Fruit fly (Drosophila melanogaster) whole organism, embryonic: Measurements from ENCODE around the gene Nin.

Experiments
- Aef1 ChIP-seq: fragments of 200-800 bp; sonication (Bioruptor generic); IDR thresholded peaks from 3 replicates; pipeline ENCODE4 v1.3.6; 2022; ENCODE audit warnings: missing biosample characterization, missing genetic modification characterization
- Bdp1 ChIP-seq: fragments of 200-800 bp; sonication (Bioruptor generic); optimal IDR thresholded peaks from 3 replicates; lab custom pipeline; 2016; ENCODE audit warnings: missing biosample characterization, missing genetic modification characterization
- CG1024 ChIP-seq: fragments of 200-800 bp; sonication (Bioruptor generic); IDR thresholded peaks from 2 replicates; pipeline ENCODE4 v1.3.6; 2022; ENCODE audit warnings: missing biosample characterization, missing genetic modification characterization
- CG10366 ChIP-seq: fragments of 200-800 bp; sonication (Bioruptor generic); IDR thresholded peaks from 2 replicates; pipeline ENCODE4 v1.3.6; 2022; ENCODE audit warnings: missing biosample characterization, missing genetic modification characterization
- CG11695 ChIP-seq: fragments of 200-800 bp; sonication (Bioruptor generic); IDR thresholded peaks from 3 replicates; pipeline ENCODE4 v1.3.6; 2022; ENCODE audit warnings: missing biosample characterization, missing genetic modification characterization
- CG13123 ChIP-seq: fragments of 200-800 bp; sonication (Bioruptor generic); optimal IDR thresholded peaks from 2 replicates; lab custom pipeline; 2016; ENCODE audit warnings: missing biosample characterization, missing genetic modification characterization
- CG13296 ChIP-seq: fragments of 200-800 bp; sonication (Bioruptor generic); optimal IDR thresholded peaks from 3 replicates; lab custom pipeline; 2018; ENCODE audit warnings: missing biosample characterization, mild to moderate bottlenecking, missing genetic modification characterization
- CG14667 ChIP-seq: fragments of 200-800 bp; sonication (Bioruptor generic); IDR thresholded peaks from 2 replicates; pipeline ENCODE4 v1.3.6; 2022; ENCODE audit warnings: missing biosample characterization, missing genetic modification characterization
- CG16779 ChIP-seq: fragments of 200-800 bp; sonication (Bioruptor generic); IDR thresholded peaks from 2 replicates; pipeline ENCODE4 v1.3.6; 2022; ENCODE audit warnings: missing biosample characterization, missing genetic modification characterization
- CG16815 ChIP-seq: fragments of 200-800 bp; sonication (Bioruptor generic); optimal IDR thresholded peaks from 3 replicates; lab custom pipeline; 2017; ENCODE audit warnings: missing biosample characterization, mild to moderate bottlenecking, missing genetic modification characterization
- CG16863 ChIP-seq: fragments of 200-800 bp; sonication (Bioruptor generic); optimal IDR thresholded peaks from 3 replicates; lab custom pipeline; 2016; ENCODE audit warnings: missing biosample characterization, missing genetic modification characterization
- CG17361 ChIP-seq: fragments of 200-800 bp; sonication (Bioruptor generic); IDR thresholded peaks from 3 replicates; pipeline ENCODE4 v1.3.6; 2022; ENCODE audit warnings: missing biosample characterization, missing genetic modification characterization
- CG18764 ChIP-seq: fragments of 200-800 bp; sonication (Bioruptor generic); optimal IDR thresholded peaks from 3 replicates; lab custom pipeline; 2016; ENCODE audit warnings: missing biosample characterization, missing genetic modification characterization
- CG2129 ChIP-seq: fragments of 200-800 bp; sonication (Bioruptor generic); IDR thresholded peaks from 2 replicates; pipeline ENCODE4 v1.3.6; 2022; ENCODE audit warnings: missing biosample characterization, missing genetic modification characterization; ENCODE audit not compliant: partially characterized antibody
- CG2712 ChIP-seq: fragments of 200-800 bp; optimal IDR thresholded peaks from 3 replicates; lab custom pipeline; 2019; ENCODE audit warnings: missing biosample characterization, mild to moderate bottlenecking, missing genetic modification characterization, moderate library complexity
- CG3407 ChIP-seq: fragments of 200-800 bp; sonication (Bioruptor generic); optimal IDR thresholded peaks from 2 replicates; lab custom pipeline; 2018; ENCODE audit warnings: missing biosample characterization, mild to moderate bottlenecking, missing genetic modification characterization
- CG3847 ChIP-seq: fragments of 200-800 bp; sonication (Bioruptor generic); IDR thresholded peaks from 2 replicates; pipeline ENCODE4 v1.3.6; 2022; ENCODE audit warnings: missing biosample characterization, missing genetic modification characterization
- CG4404 ChIP-seq: fragments of 200-800 bp; sonication (Bioruptor generic); IDR thresholded peaks from 2 replicates; pipeline ENCODE4 v1.3.6; 2022; ENCODE audit warnings: missing biosample characterization, missing genetic modification characterization
- CG5180 ChIP-seq: fragments of 200-800 bp; sonication (Bioruptor generic); optimal IDR thresholded peaks from 3 replicates; lab custom pipeline; 2017; ENCODE audit warnings: missing biosample characterization, missing genetic modification characterization, mild to moderate bottlenecking, moderate library complexity, missing genetic modification reagents
- CG6791 ChIP-seq: fragments of 200-800 bp; sonication (Bioruptor generic); IDR thresholded peaks from 3 replicates; pipeline ENCODE4 v1.3.6; 2022; ENCODE audit warnings: missing biosample characterization, missing genetic modification characterization; ENCODE audit not compliant: partially characterized antibody
- CG8290 ChIP-seq, 3 experiments: fragments of 200-800 bp; sonication (Bioruptor generic); optimal IDR thresholded peaks; 2 replicates each; lab custom pipeline; 2016 to 2019; ENCODE audit warnings: missing biosample characterization in 3 of 3, missing genetic modification characterization in 3 of 3, mild to moderate bottlenecking in 2 of 3, moderate library complexity in 1 of 3
- CG9817 ChIP-seq: fragments of 200-800 bp; sonication (Bioruptor generic); optimal IDR thresholded peaks from 2 replicates; lab custom pipeline; 2018; ENCODE audit warnings: missing biosample characterization, mild to moderate bottlenecking, missing genetic modification characterization, moderate library complexity
- Chrac-16 ChIP-seq: fragments of 200-800 bp; sonication (Bioruptor generic); optimal IDR thresholded peaks from 3 replicates; lab custom pipeline; 2016; ENCODE audit warnings: missing biosample characterization, missing genetic modification characterization
- Dref ChIP-seq: fragments of 200-800 bp; sonication (Bioruptor generic); IDR thresholded peaks from 2 replicates; pipeline ENCODE4 v1.3.6; 2022; ENCODE audit warnings: missing biosample characterization, missing genetic modification characterization
- E2f1 ChIP-seq: fragments of 200-800 bp; sonication (Bioruptor generic); IDR thresholded peaks from 2 replicates; pipeline ENCODE4 v1.3.6; 2022; ENCODE audit warnings: missing biosample characterization, missing genetic modification characterization
- Fer1 ChIP-seq: fragments of 200-800 bp; sonication (Bioruptor generic); optimal IDR thresholded peaks from 2 replicates; lab custom pipeline; 2017; ENCODE audit warnings: missing biosample characterization, mild to moderate bottlenecking, missing genetic modification characterization
- HLHmδ ChIP-seq: fragments of 200-800 bp; sonication (Bioruptor generic); optimal IDR thresholded peaks from 2 replicates; lab custom pipeline; 2018; ENCODE audit warnings: missing biosample characterization, mild to moderate bottlenecking, missing genetic modification characterization, moderate library complexity
- Hand ChIP-seq: fragments of 200-800 bp; sonication (Bioruptor generic); optimal IDR thresholded peaks from 2 replicates; lab custom pipeline; 2017; ENCODE audit warnings: mild to moderate bottlenecking, missing biosample characterization, missing genetic modification reagents, missing genetic modification characterization
- Sry-β ChIP-seq: fragments of 200-800 bp; sonication (Bioruptor generic); optimal IDR thresholded peaks from 2 replicates; lab custom pipeline; 2018; ENCODE audit warnings: missing biosample characterization, mild to moderate bottlenecking, missing genetic modification characterization, moderate library complexity
- Sry-δ ChIP-seq: fragments of 200-800 bp; sonication (Bioruptor generic); optimal IDR thresholded peaks from 2 replicates; lab custom pipeline; 2016; ENCODE audit warnings: missing biosample characterization, missing genetic modification characterization
- Stat92E ChIP-seq, 3 experiments: fragments of >200 bp in 2 of 3; fragments of 200-800 bp in 1 of 3; sonication (Bioruptor generic) in 1 of 3; optimal IDR thresholded peaks; 2 replicates each; lab custom pipeline; 2017 to 2019; ENCODE audit warnings: missing biosample characterization in 3 of 3, missing genetic modification characterization in 3 of 3, mild to moderate bottlenecking in 1 of 3, moderate library complexity in 1 of 3
- Vsx1 ChIP-seq: fragments of 200-800 bp; sonication (Bioruptor generic); optimal IDR thresholded peaks from 2 replicates; lab custom pipeline; 2017; ENCODE audit warnings: missing biosample characterization, mild to moderate bottlenecking, missing genetic modification characterization, missing genetic modification reagents
- ato ChIP-seq: fragments of 200-800 bp; sonication (Bioruptor generic); IDR thresholded peaks from 2 replicates; pipeline ENCODE4 v1.3.6; 2022; ENCODE audit warnings: missing biosample characterization, missing genetic modification characterization; ENCODE audit not compliant: partially characterized antibody
- bowl ChIP-seq: fragments of 200-800 bp; sonication (Bioruptor generic); IDR thresholded peaks from 2 replicates; pipeline ENCODE4 v1.3.6; 2022; ENCODE audit warnings: missing biosample characterization, missing genetic modification characterization
- danr ChIP-seq: fragments of 200-800 bp; sonication (Bioruptor generic); IDR thresholded peaks from 2 replicates; pipeline ENCODE4 v1.3.6; 2022; ENCODE audit warnings: missing biosample characterization, missing genetic modification characterization
- dysf ChIP-seq: fragments of 200-800 bp; sonication (Bioruptor generic); IDR thresholded peaks from 3 replicates; pipeline ENCODE4 v1.3.6; 2022; ENCODE audit warnings: missing biosample characterization, missing genetic modification characterization
- eve ChIP-seq, 2 experiments: fragments of >200 bp; optimal IDR thresholded peaks; 2 replicates each; lab custom pipeline; 2017; ENCODE audit warnings: missing biosample characterization in 2 of 2, missing genetic modification characterization in 2 of 2
- ftz-f1 ChIP-seq: fragments of 200-800 bp; sonication (Bioruptor generic); optimal IDR thresholded peaks from 2 replicates; lab custom pipeline; 2016; ENCODE audit warnings: missing biosample characterization, missing genetic modification characterization
- jigr1 ChIP-seq: fragments of 200-800 bp; sonication (Bioruptor generic); IDR thresholded peaks from 3 replicates; pipeline ENCODE4 v1.3.6; 2022; ENCODE audit warnings: missing biosample characterization, missing genetic modification characterization
- jing ChIP-seq: fragments of 200-800 bp; sonication (Bioruptor generic); optimal IDR thresholded peaks from 2 replicates; lab custom pipeline; 2018; ENCODE audit warnings: missing biosample characterization, mild to moderate bottlenecking, missing genetic modification characterization
- lola ChIP-seq, 3 experiments: fragments of >200 bp in 2 of 3; fragments of 200-800 bp in 1 of 3; sonication (Bioruptor generic) in 1 of 3; optimal IDR thresholded peaks; 2 replicates each; lab custom pipeline; 2017 to 2019; ENCODE audit warnings: missing biosample characterization in 3 of 3, missing genetic modification characterization in 3 of 3, mild to moderate bottlenecking in 1 of 3, moderate library complexity in 1 of 3
- pan ChIP-seq, 4 experiments: fragments of >200 bp in 3 of 4; fragments of 200-800 bp in 1 of 4; sonication (Bioruptor generic) in 1 of 4; optimal IDR thresholded peaks in 3 of 4; IDR thresholded peaks in 1 of 4; 2 replicates each; pipeline versions ENCODE4 v1.3.6 to Lab custom; 2017 to 2022; ENCODE audit warnings: missing biosample characterization in 2 of 4, missing genetic modification characterization in 2 of 4, mixed read lengths in 1 of 4
- pita ChIP-seq: fragments of 200-800 bp; sonication (Bioruptor generic); optimal IDR thresholded peaks from 2 replicates; lab custom pipeline; 2017; ENCODE audit warnings: missing biosample characterization, mild to moderate bottlenecking, missing genetic modification characterization
- pros ChIP-seq: fragments of 200-800 bp; sonication (Bioruptor generic); optimal IDR thresholded peaks from 3 replicates; lab custom pipeline; 2019; ENCODE audit warnings: missing biosample characterization, mild to moderate bottlenecking, missing genetic modification characterization, moderate library complexity
- shn ChIP-seq: fragments of 200-800 bp; sonication (Bioruptor generic); optimal IDR thresholded peaks from 3 replicates; lab custom pipeline; 2016; ENCODE audit warnings: missing biosample characterization, missing genetic modification characterization
- sob ChIP-seq: fragments of 200-800 bp; sonication (Bioruptor generic); IDR thresholded peaks from 2 replicates; pipeline ENCODE4 v1.3.6; 2022; ENCODE audit warnings: missing biosample characterization, missing genetic modification characterization
- tin ChIP-seq: fragments of 200-800 bp; sonication (Bioruptor generic); optimal IDR thresholded peaks from 3 replicates; lab custom pipeline; 2016; ENCODE audit warnings: missing biosample characterization, missing genetic modification characterization
- vvl ChIP-seq: fragments of 200-800 bp; sonication (Bioruptor generic); IDR thresholded peaks from 2 replicates; pipeline ENCODE4 v1.3.6; 2022; ENCODE audit warnings: missing biosample characterization, missing genetic modification characterization
- yki ChIP-seq: fragments of >200 bp; optimal IDR thresholded peaks from 3 replicates; lab custom pipeline; 2018

Gene Nin

dm6 chr2L:5237175-5237753 is 41.1 kb downstream of the Nin start (continued):
- no peak for TF ChIP-seq CG9817 (tag; lab: Kevin White, UChicago)
- TF ChIP-seq danr (GFP tag; lab: Robert Waterston, UW), result no peak
- peak; percentile 32; the same call in 1 of the 2 replicates for TF ChIP-seq sob (GFP tag; lab: Robert Waterston, UW)
- no peak for TF ChIP-seq pan (optimal IDR thresholded peaks at IDR 0.05; lab: Kevin White, UChicago)
- TF ChIP-seq pan (GFP tag; optimal IDR thresholded peaks at IDR 0.05 in 1 of 2, IDR thresholded peaks at IDR 0.05 in 1 of 2), result no peak
- no peak for TF ChIP-seq Sry-δ
- TF ChIP-seq CG8290 (GFP tag; optimal IDR thresholded peaks at IDR 0.05; lab: Kevin White, UChicago), result no peak
- peak in 1 of 2 experiments; percentile 46 for TF ChIP-seq CG8290 (tag; optimal IDR thresholded peaks at IDR 0.05; lab: Kevin White, UChicago)
- TF ChIP-seq ato, result no peak; the same call in 1 of the 2 replicates
- TF ChIP-seq CG13123 (GFP tag; lab: Kevin White, UChicago), result no peak
- no peak for TF ChIP-seq CG18764 (GFP tag; lab: Kevin White, UChicago)
- peak; percentile 14 for TF ChIP-seq ftz-f1 (GFP tag; lab: Kevin White, UChicago)
- TF ChIP-seq CG17361 (GFP tag; lab: Robert Waterston, UW), result no peak
- TF ChIP-seq CG5180 (GFP tag; lab: Kevin White, UChicago), result peak; percentile 11
- TF ChIP-seq CG10366 (GFP tag; lab: Robert Waterston, UW), result no peak
- TF ChIP-seq shn (GFP tag; lab: Kevin White, UChicago), result no peak
- TF ChIP-seq Vsx1 (GFP tag; lab: Kevin White, UChicago), result no peak
- TF ChIP-seq CG14667, result no peak
- no peak for TF ChIP-seq Bdp1 (GFP tag; lab: Kevin White, UChicago)
- no peak for TF ChIP-seq CG16863 (GFP tag; lab: Kevin White, UChicago)
- TF ChIP-seq Sry-β (GFP tag; lab: Kevin White, UChicago), result no peak
- peak; percentile 42 for TF ChIP-seq Fer1 (GFP tag; lab: Kevin White, UChicago)
- no peak for TF ChIP-seq jing (GFP tag; lab: Kevin White, UChicago)
- TF ChIP-seq lola (GFP tag; optimal IDR thresholded peaks at IDR 0.05; lab: Kevin White, UChicago), result no peak
- peak; percentile 15; the same call in 1 of the 2 replicates for TF ChIP-seq CG2129 (GFP tag; lab: Robert Waterston, UW)
- TF ChIP-seq Dref (GFP tag; lab: Robert Waterston, UW), result no peak
- peak; percentile 99 for TF ChIP-seq yki
- TF ChIP-seq Aef1 (GFP tag; lab: Robert Waterston, UW), result no peak
- TF ChIP-seq CG13296, result no peak
- peak; percentile 90 for TF ChIP-seq HLHmδ
- TF ChIP-seq Stat92E (GFP tag; optimal IDR thresholded peaks at IDR 0.05; lab: Kevin White, UChicago), result peak in 1 of 3 experiments; percentile 32
- no peak for TF ChIP-seq dysf (GFP tag; lab: Robert Waterston, UW)
- no peak for TF ChIP-seq CG16815 (GFP tag; lab: Kevin White, UChicago)
- peak; percentile 50; the same call in 1 of the 3 replicates for TF ChIP-seq CG6791 (GFP tag; lab: Robert Waterston, UW)
- TF ChIP-seq jigr1 (GFP tag; lab: Robert Waterston, UW), result no peak
- TF ChIP-seq CG1024 (GFP tag; lab: Robert Waterston, UW), result no peak
- peak; percentile 94 for TF ChIP-seq pros (GFP tag; lab: Kevin White, UChicago)
- no peak for TF ChIP-seq pita (GFP tag; lab: Kevin White, UChicago)
- no peak for TF ChIP-seq E2f1 (GFP tag; lab: Robert Waterston, UW)
- no peak for TF ChIP-seq CG16779 (GFP tag; lab: Robert Waterston, UW)
- no peak for TF ChIP-seq CG2712 (tag; lab: Kevin White, UChicago)
- TF ChIP-seq CG3407 (GFP tag; lab: Kevin White, UChicago), result no peak
- no peak for TF ChIP-seq CG3847 (GFP tag; lab: Robert Waterston, UW)
- no peak for TF ChIP-seq Chrac-16 (GFP tag; lab: Kevin White, UChicago)
- no peak for TF ChIP-seq tin (GFP tag; lab: Kevin White, UChicago)
- 0 out of 3 replicates have a peak, but pooled peaks have one; percentile 25 for TF ChIP-seq CG11695 (GFP tag; lab: Robert Waterston, UW)
- TF ChIP-seq CG4404 (GFP tag; lab: Robert Waterston, UW), result no peak
- TF ChIP-seq Hand (GFP tag; lab: Kevin White, UChicago), result no peak
- peak in 1 of 2 experiments; percentile 12 for TF ChIP-seq eve (GFP tag; optimal IDR thresholded peaks at IDR 0.05; lab: Kevin White, UChicago)
- TF ChIP-seq vvl (GFP tag; lab: Robert Waterston, UW), result peak; percentile 54; the same call in 1 of the 2 replicates
- no peak; the same call in 1 of the 2 replicates for TF ChIP-seq bowl (GFP tag; lab: Robert Waterston, UW)
